Worm (Caenorhabditis elegans) whole organism, early embryonic: ENCODE results near the gene set-13.

Source experiments
- ama-1 ChIP-seq: fragments of 150-350 bp; optimal IDR thresholded peaks from 2 replicates; lab custom pipeline; 2014
- ceh-13 ChIP-seq: fragments of 200-800 bp; sonication (Bioruptor generic); optimal IDR thresholded peaks from 2 replicates; lab custom pipeline; 2018; ENCODE audit warnings: mild to moderate bottlenecking, missing genetic modification characterization, missing compliant biosample characterization
- hmbx-1 ChIP-seq: sonication (generic microtip); optimal IDR thresholded peaks from 2 replicates; lab custom pipeline; 2016; ENCODE audit warnings: mild to moderate bottlenecking, missing genetic modification characterization, missing compliant biosample characterization
- hmg-4 ChIP-seq: fragments of 200-800 bp; sonication (Bioruptor generic); optimal IDR thresholded peaks from 2 replicates; lab custom pipeline; 2018; ENCODE audit warnings: mild to moderate bottlenecking, missing genetic modification characterization, missing compliant biosample characterization
- scrt-1 ChIP-seq: fragments of 200-800 bp; sonication (Bioruptor generic); IDR thresholded peaks from 2 replicates; pipeline ENCODE4 v1.3.6; 2022; ENCODE audit warnings: missing genetic modification characterization, missing compliant biosample characterization
- sea-1 ChIP-seq: fragments of 200-800 bp; sonication (Bioruptor generic); conservative IDR thresholded peaks from 2 replicates; pipeline ENCODE4 v1.3.6; 2022; ENCODE audit warnings: missing genetic modification characterization, missing compliant biosample characterization
- tra-4 ChIP-seq: sonication (generic microtip); optimal IDR thresholded peaks from 2 replicates; lab custom pipeline; 2017; ENCODE audit warnings: missing genetic modification characterization, missing compliant biosample characterization

ce11 chrII:2865355-2865754, 48.6 kb downstream of the set-13 start:
- TF ChIP-seq ceh-13 (GFP tag; lab: Kevin White, UChicago), result no peak
- no peak for TF ChIP-seq tra-4 (tag; lab: Kevin White, UChicago)
- no peak for TF ChIP-seq sea-1 (GFP tag; lab: Robert Waterston, UW)
- TF ChIP-seq hmbx-1 (tag; lab: Kevin White, UChicago), result no peak
- TF ChIP-seq ama-1 (lab: Kevin White, UChicago), result no peak
- no peak for TF ChIP-seq scrt-1 (GFP tag; lab: Robert Waterston, UW)
- no peak for TF ChIP-seq hmg-4 (GFP tag; lab: Kevin White, UChicago)
